Worm (Caenorhabditis elegans) whole organism, L2 larva: ENCODE results near the gene K11D12.13.

Source experiments
- egl-27 ChIP-seq: sonication (generic microtip); optimal IDR thresholded peaks from 3 replicates; lab custom pipeline; 2017; ENCODE audit warnings: missing biosample characterization, missing genetic modification reagents, missing genetic modification characterization
- elt-1 ChIP-seq: fragments of 150-350 bp; optimal IDR thresholded peaks from 2 replicates; lab custom pipeline; 2014; ENCODE audit warnings: missing biosample characterization, missing genetic modification characterization
- mdl-1 ChIP-seq, 2 experiments: fragments of 150-350 bp in 1 of 2; sonication (generic microtip) in 1 of 2; optimal IDR thresholded peaks; 2 replicates each; lab custom pipeline; 2017; ENCODE audit warnings: missing biosample characterization in 2 of 2, missing genetic modification characterization in 2 of 2
- nhr-12 ChIP-seq: fragments of 150-350 bp; optimal IDR thresholded peaks from 2 replicates; lab custom pipeline; 2014; ENCODE audit warnings: missing biosample characterization, missing genetic modification characterization
- sem-4 ChIP-seq: fragments of 150-350 bp; optimal IDR thresholded peaks from 2 replicates; lab custom pipeline; 2014; ENCODE audit warnings: missing biosample characterization, missing genetic modification reagents, missing genetic modification characterization
- sma-9 ChIP-seq, 2 experiments: fragments of 150-350 bp in 1 of 2; sonication (generic microtip) in 1 of 2; optimal IDR thresholded peaks; 2 replicates each; lab custom pipeline; 2014 to 2016; ENCODE audit warnings: missing genetic modification characterization in 2 of 2, mild to moderate bottlenecking in 1 of 2, missing biosample characterization in 1 of 2, missing compliant biosample characterization in 1 of 2, missing genetic modification reagents in 1 of 2, moderate library complexity in 1 of 2

DNA sequence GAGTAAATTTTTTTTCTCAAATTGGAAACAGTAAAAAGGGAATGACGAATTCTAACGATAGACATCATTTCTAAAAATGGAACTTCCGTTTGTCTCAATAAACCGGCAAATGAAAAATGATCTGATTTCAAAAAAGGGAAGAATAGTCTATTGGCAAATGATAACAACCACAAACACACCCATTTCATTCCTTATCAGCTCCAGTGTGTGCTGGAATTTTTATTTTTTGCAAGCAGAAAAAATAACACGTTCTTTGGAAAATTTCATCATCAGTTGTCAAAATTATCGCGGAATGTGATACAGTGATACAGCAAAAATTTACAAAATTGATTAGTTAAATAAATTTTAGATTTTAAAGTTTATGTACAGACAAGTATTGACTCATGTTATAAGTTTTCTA is 34.2 kb downstream of the K11D12.13 start:
- TF ChIP-seq mdl-1 (tag; optimal IDR thresholded peaks at IDR 0.05; lab: Kevin White, UChicago): no peak
- no peak for TF ChIP-seq sma-9 (GFP tag; optimal IDR thresholded peaks at IDR 0.05; lab: Kevin White, UChicago)
- TF ChIP-seq sma-9 (tag; optimal IDR thresholded peaks at IDR 0.05; lab: Kevin White, UChicago): no peak
- no peak for TF ChIP-seq nhr-12
- TF ChIP-seq sem-4: no peak
- no peak for TF ChIP-seq elt-1
- TF ChIP-seq egl-27 (tag; lab: Kevin White, UChicago): no peak
